Fruit fly (Drosophila melanogaster): ENCODE data around the gene CG43998.

- TF ChIP-seq EcR (GFP tag; optimal IDR thresholded peaks at IDR 0.05) (no peak), psq (optimal IDR thresholded peaks at IDR 0.05) (no peak)
Measured at dm6 chr3R:23969449-23969848, 40.6 kb upstream of the CG43998 start.
